Fruit fly (Drosophila melanogaster) whole organism, prepupa: ENCODE results near the gene CG42637.

ENCODE experiments used
- Blimp-1 ChIP-seq: fragments of 200-800 bp; sonication (Bioruptor generic); optimal IDR thresholded peaks from 3 replicates; lab custom pipeline; 2017; ENCODE audit warnings: missing biosample characterization, missing genetic modification characterization, mild to moderate bottlenecking, moderate library complexity, missing genetic modification reagents
- CG10631 ChIP-seq: fragments of 200-800 bp; sonication (Bioruptor generic); optimal IDR thresholded peaks from 2 replicates; lab custom pipeline; 2016; ENCODE audit warnings: missing biosample characterization, missing genetic modification characterization
- CG10669 ChIP-seq: fragments of 200-800 bp; sonication (Bioruptor generic); optimal IDR thresholded peaks from 3 replicates; lab custom pipeline; 2018; ENCODE audit warnings: missing biosample characterization, mild to moderate bottlenecking, missing genetic modification characterization, moderate library complexity
- CG11294 ChIP-seq: fragments of 200-800 bp; sonication (Bioruptor generic); IDR thresholded peaks from 2 replicates; pipeline ENCODE4 v1.3.6; 2022; ENCODE audit warnings: missing biosample characterization, missing genetic modification characterization
- CG15336 ChIP-seq: fragments of 200-800 bp; sonication (Bioruptor generic); IDR thresholded peaks from 2 replicates; pipeline ENCODE4 v1.3.6; 2022; ENCODE audit warnings: missing biosample characterization, missing genetic modification characterization
- CG16779 ChIP-seq: fragments of 200-800 bp; sonication (Bioruptor generic); optimal IDR thresholded peaks from 3 replicates; lab custom pipeline; 2017; ENCODE audit warnings: missing biosample characterization, mild to moderate bottlenecking, missing genetic modification characterization
- CG3032 ChIP-seq: fragments of 200-800 bp; optimal IDR thresholded peaks from 2 replicates; lab custom pipeline; 2019; ENCODE audit warnings: missing biosample characterization, mild to moderate bottlenecking, missing genetic modification characterization, moderate library complexity
- CG31627 ChIP-seq: fragments of 200-800 bp; sonication (Bioruptor generic); optimal IDR thresholded peaks from 3 replicates; lab custom pipeline; 2016; ENCODE audit warnings: missing biosample characterization, missing genetic modification characterization
- CG32006 ChIP-seq: fragments of 200-800 bp; sonication (Bioruptor generic); optimal IDR thresholded peaks from 3 replicates; lab custom pipeline; 2017; ENCODE audit warnings: missing biosample characterization, mild to moderate bottlenecking, missing genetic modification characterization
- CG3919 ChIP-seq: fragments of 200-800 bp; sonication (Bioruptor generic); optimal IDR thresholded peaks from 3 replicates; lab custom pipeline; 2016; ENCODE audit warnings: missing biosample characterization, missing genetic modification characterization
- CG4318 ChIP-seq: fragments of 200-800 bp; sonication (Bioruptor generic); optimal IDR thresholded peaks from 3 replicates; lab custom pipeline; 2017; ENCODE audit warnings: missing biosample characterization, mild to moderate bottlenecking, missing genetic modification characterization
- CG6163 ChIP-seq: fragments of 200-800 bp; sonication (Bioruptor generic); IDR thresholded peaks from 3 replicates; pipeline ENCODE4 v1.3.6; 2022; ENCODE audit warnings: missing biosample characterization, missing genetic modification characterization
- CG6276 ChIP-seq: fragments of 200-800 bp; sonication (Bioruptor generic); optimal IDR thresholded peaks from 2 replicates; lab custom pipeline; 2017; ENCODE audit warnings: missing biosample characterization, mild to moderate bottlenecking, missing genetic modification characterization
- CG6792 ChIP-seq: fragments of 200-800 bp; sonication (Bioruptor generic); optimal IDR thresholded peaks from 3 replicates; lab custom pipeline; 2016; ENCODE audit warnings: missing biosample characterization, missing genetic modification characterization
- CG6808 ChIP-seq: fragments of 200-800 bp; sonication (Bioruptor generic); optimal IDR thresholded peaks from 3 replicates; lab custom pipeline; 2017; ENCODE audit warnings: missing biosample characterization, missing genetic modification characterization, mild to moderate bottlenecking, moderate library complexity, missing genetic modification reagents
- CG8119 ChIP-seq: fragments of 200-800 bp; sonication (Bioruptor generic); IDR thresholded peaks from 3 replicates; pipeline ENCODE4 v1.3.6; 2022; ENCODE audit warnings: missing biosample characterization, missing genetic modification characterization
- CG8319 ChIP-seq: fragments of 200-800 bp; sonication (Bioruptor generic); optimal IDR thresholded peaks from 3 replicates; lab custom pipeline; 2016; ENCODE audit warnings: missing biosample characterization, missing genetic modification characterization
- CG8632 ChIP-seq: fragments of 200-800 bp; sonication (Bioruptor generic); optimal IDR thresholded peaks from 3 replicates; lab custom pipeline; 2016; ENCODE audit warnings: missing biosample characterization, missing genetic modification characterization
- CG9139 ChIP-seq: fragments of 200-800 bp; sonication (Bioruptor generic); optimal IDR thresholded peaks from 3 replicates; lab custom pipeline; 2017; ENCODE audit warnings: missing biosample characterization, mild to moderate bottlenecking, missing genetic modification characterization
- Eip78C ChIP-seq: fragments of 200-800 bp; sonication (Bioruptor generic); peaks from one replicate; lab custom pipeline; 2016; ENCODE audit warnings: missing biosample characterization, missing genetic modification characterization
- Eip93F ChIP-seq: fragments of 200-800 bp; sonication (Bioruptor generic); optimal IDR thresholded peaks from 2 replicates; lab custom pipeline; 2016; ENCODE audit warnings: missing biosample characterization, mild to moderate bottlenecking, missing genetic modification characterization
- Ets96B ChIP-seq: fragments of 200-800 bp; optimal IDR thresholded peaks from 2 replicates; lab custom pipeline; 2019; ENCODE audit warnings: missing biosample characterization, mild to moderate bottlenecking, missing genetic modification characterization, moderate library complexity
- Hr38 ChIP-seq: sonication (Bioruptor generic); optimal IDR thresholded peaks from 2 replicates; lab custom pipeline; 2016; ENCODE audit warnings: missing biosample characterization, missing genetic modification characterization
- Hr4 ChIP-seq: fragments of 200-800 bp; sonication (Bioruptor generic); optimal IDR thresholded peaks from 3 replicates; lab custom pipeline; 2016; ENCODE audit warnings: missing biosample characterization, missing genetic modification characterization
- Lpt ChIP-seq: fragments of 200-800 bp; sonication (Bioruptor generic); optimal IDR thresholded peaks from 3 replicates; lab custom pipeline; 2016; ENCODE audit warnings: missing biosample characterization, missing genetic modification characterization
- OdsH ChIP-seq: fragments of 200-800 bp; sonication (Bioruptor generic); optimal IDR thresholded peaks from 3 replicates; lab custom pipeline; 2016; ENCODE audit warnings: missing biosample characterization, missing genetic modification characterization
- Smox ChIP-seq: fragments of 200-800 bp; sonication (Bioruptor generic); optimal IDR thresholded peaks from 3 replicates; lab custom pipeline; 2016; ENCODE audit warnings: missing biosample characterization, missing genetic modification characterization
- Sox102F ChIP-seq: fragments of 200-800 bp; sonication (Bioruptor generic); optimal IDR thresholded peaks from 2 replicates; lab custom pipeline; 2016; ENCODE audit warnings: missing biosample characterization, mild to moderate bottlenecking, missing genetic modification characterization
- Sox14 ChIP-seq: fragments of 200-800 bp; sonication (Bioruptor generic); optimal IDR thresholded peaks from 3 replicates; lab custom pipeline; 2016; ENCODE audit warnings: missing biosample characterization, missing genetic modification characterization
- Sox15 ChIP-seq: fragments of 200-800 bp; sonication (Bioruptor generic); optimal IDR thresholded peaks from 3 replicates; lab custom pipeline; 2016; ENCODE audit warnings: missing biosample characterization, missing genetic modification characterization
- achi ChIP-seq: fragments of 200-800 bp; sonication (Bioruptor generic); optimal IDR thresholded peaks from 3 replicates; lab custom pipeline; 2016; ENCODE audit warnings: missing biosample characterization, missing genetic modification characterization
- acj6 ChIP-seq: fragments of 200-800 bp; sonication (Bioruptor generic); optimal IDR thresholded peaks from 3 replicates; lab custom pipeline; 2016; ENCODE audit warnings: missing biosample characterization, missing genetic modification characterization
- cyc ChIP-seq: fragments of 200-800 bp; sonication (Bioruptor generic); optimal IDR thresholded peaks from 3 replicates; lab custom pipeline; 2016; ENCODE audit warnings: missing biosample characterization, missing genetic modification characterization
- dac ChIP-seq: fragments of 200-800 bp; sonication (Bioruptor generic); optimal IDR thresholded peaks from 2 replicates; lab custom pipeline; 2017; ENCODE audit warnings: missing biosample characterization, mild to moderate bottlenecking, missing genetic modification characterization
- eg ChIP-seq: fragments of 200-800 bp; sonication (Bioruptor generic); IDR thresholded peaks from 3 replicates; pipeline ENCODE4 v1.3.6; 2022; ENCODE audit warnings: missing biosample characterization, missing genetic modification characterization
- esn ChIP-seq: fragments of 200-800 bp; sonication (Bioruptor generic); optimal IDR thresholded peaks from 2 replicates; lab custom pipeline; 2016; ENCODE audit warnings: missing biosample characterization, mild to moderate bottlenecking, missing genetic modification characterization, moderate library complexity
- fd59A ChIP-seq: fragments of 200-800 bp; sonication (Bioruptor generic); optimal IDR thresholded peaks from 2 replicates; lab custom pipeline; 2017; ENCODE audit warnings: missing biosample characterization, mild to moderate bottlenecking, missing genetic modification characterization, missing genetic modification reagents
- fd85E ChIP-seq: fragments of 200-800 bp; sonication (Bioruptor generic); optimal IDR thresholded peaks from 3 replicates; lab custom pipeline; 2016; ENCODE audit warnings: missing biosample characterization, missing genetic modification characterization
- fkh ChIP-seq: fragments of 200-800 bp; sonication (Bioruptor generic); optimal IDR thresholded peaks from 3 replicates; lab custom pipeline; 2017; ENCODE audit warnings: missing biosample characterization, mild to moderate bottlenecking, missing genetic modification characterization, moderate library complexity
- lz ChIP-seq: fragments of 200-800 bp; sonication (Bioruptor generic); optimal IDR thresholded peaks from 3 replicates; lab custom pipeline; 2016; ENCODE audit warnings: missing biosample characterization, missing genetic modification characterization
- net ChIP-seq: fragments of 200-800 bp; sonication (Bioruptor generic); optimal IDR thresholded peaks from 3 replicates; lab custom pipeline; 2016; ENCODE audit warnings: missing biosample characterization, missing genetic modification characterization
- pdm3 ChIP-seq: fragments of 200-800 bp; sonication (Bioruptor generic); optimal IDR thresholded peaks from 3 replicates; lab custom pipeline; 2016; ENCODE audit warnings: missing biosample characterization, missing genetic modification characterization
- salr ChIP-seq, 2 experiments: fragments of 200-800 bp; sonication (Bioruptor generic); optimal IDR thresholded peaks; 3 replicates each; lab custom pipeline; 2016 to 2018; ENCODE audit warnings: missing biosample characterization in 2 of 2, missing genetic modification characterization in 2 of 2, mild to moderate bottlenecking in 1 of 2
- spab ChIP-seq: fragments of 200-800 bp; sonication (Bioruptor generic); optimal IDR thresholded peaks from 2 replicates; lab custom pipeline; 2017; ENCODE audit warnings: missing biosample characterization, mild to moderate bottlenecking, missing genetic modification characterization, missing genetic modification reagents
- ss ChIP-seq, 2 experiments: fragments of 200-800 bp; sonication (Bioruptor generic); optimal IDR thresholded peaks; 2 replicates in 1 of 2; 3 replicates in 1 of 2; lab custom pipeline; 2017 to 2018; ENCODE audit warnings: mild to moderate bottlenecking in 2 of 2, missing biosample characterization in 2 of 2, missing genetic modification characterization in 2 of 2, moderate library complexity in 1 of 2
- svp ChIP-seq: fragments of 200-800 bp; sonication (Bioruptor generic); peaks from one replicate; lab custom pipeline; 2016; ENCODE audit warnings: missing biosample characterization, missing genetic modification characterization
- topi ChIP-seq: fragments of 200-800 bp; sonication (Bioruptor generic); optimal IDR thresholded peaks from 3 replicates; lab custom pipeline; 2016; ENCODE audit warnings: missing biosample characterization, missing genetic modification characterization
- vri ChIP-seq: fragments of 200-800 bp; sonication (Bioruptor generic); optimal IDR thresholded peaks from 3 replicates; lab custom pipeline; 2016; ENCODE audit warnings: missing biosample characterization, mild to moderate bottlenecking, missing genetic modification characterization

The CG42637 gene

DNA sequence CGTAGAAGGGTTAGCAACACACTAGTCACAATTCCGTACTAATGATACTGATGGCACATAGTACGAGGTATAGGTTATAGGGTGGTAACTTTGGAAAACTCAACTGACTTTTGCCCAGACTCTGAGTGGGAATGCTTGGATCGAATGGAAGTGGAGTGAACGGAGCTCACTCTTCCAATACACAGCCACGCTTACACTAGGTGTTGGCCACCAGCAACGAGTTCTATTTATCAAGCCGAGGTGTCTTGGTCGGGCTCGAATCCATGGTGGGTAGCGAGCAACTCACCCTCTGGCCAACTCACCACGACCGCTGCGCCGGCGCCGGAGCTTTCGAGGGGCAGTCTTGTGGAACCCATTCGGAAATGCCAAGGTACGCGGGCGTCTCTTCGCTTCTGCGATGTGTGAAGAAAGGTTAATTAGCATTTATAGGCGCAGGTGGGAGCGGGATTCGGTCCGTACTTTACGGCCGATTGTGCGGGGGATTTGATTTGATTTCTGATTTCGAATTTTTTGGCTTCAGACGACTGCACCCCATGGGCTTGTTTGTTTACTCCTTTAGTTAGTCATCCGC is 98.2 kb downstream of the CG42637 start, which contains the start of gene verm (continued):
- no peak for TF ChIP-seq CG10669
- no peak for TF ChIP-seq CG16779 (tag; lab: Kevin White, UChicago)
- TF ChIP-seq CG9139: no peak
- no peak for TF ChIP-seq Ets96B (tag; lab: Kevin White, UChicago)
- TF ChIP-seq esn (GFP tag; lab: Kevin White, UChicago): no peak
- 0 out of 3 replicates have a peak, but pooled peaks have one; percentile 27 for TF ChIP-seq eg (GFP tag; lab: Robert Waterston, UW)
- no peak for TF ChIP-seq CG8632 (GFP tag; lab: Kevin White, UChicago)
- no peak for TF ChIP-seq CG3032 (tag; lab: Kevin White, UChicago)
- TF ChIP-seq CG31627 (GFP tag; lab: Kevin White, UChicago): no peak
- TF ChIP-seq CG8119 (GFP tag; lab: Robert Waterston, UW): no peak

- no peak for TF ChIP-seq CG32006
- TF ChIP-seq Eip93F (GFP tag; lab: Kevin White, UChicago): no peak
- no peak for TF ChIP-seq CG6163
- TF ChIP-seq CG10631 (GFP tag; lab: Kevin White, UChicago): no peak
- TF ChIP-seq Hr4: no peak
- TF ChIP-seq CG31627 (GFP tag; lab: Kevin White, UChicago): no peak
- peak; percentile 65 for TF ChIP-seq Eip78C (GFP tag; lab: Kevin White, UChicago)
- TF ChIP-seq CG8119 (GFP tag; lab: Robert Waterston, UW): peak; percentile 18; the same call in 1 of the 3 replicates
- TF ChIP-seq CG3919: no peak
- no peak for TF ChIP-seq net (GFP tag; lab: Kevin White, UChicago)
- TF ChIP-seq CG11294 (GFP tag; lab: Robert Waterston, UW): no peak
- TF ChIP-seq achi (GFP tag; lab: Kevin White, UChicago): no peak
- TF ChIP-seq CG9139: no peak
- no peak for TF ChIP-seq dac
- no peak for TF ChIP-seq acj6
- no peak for TF ChIP-seq CG6792 (GFP tag; lab: Kevin White, UChicago)
- TF ChIP-seq lz (GFP tag; lab: Kevin White, UChicago): no peak
- peak; percentile 44 to 62 for TF ChIP-seq ss (GFP tag; optimal IDR thresholded peaks at IDR 0.05; lab: Kevin White, UChicago)
- TF ChIP-seq CG8319 (GFP tag; lab: Kevin White, UChicago): no peak
- no peak for TF ChIP-seq cyc (GFP tag; lab: Kevin White, UChicago)
- no peak for TF ChIP-seq Ets96B (tag; lab: Kevin White, UChicago)
- TF ChIP-seq CG6276 (GFP tag; lab: Kevin White, UChicago): no peak
- TF ChIP-seq vri (GFP tag; lab: Kevin White, UChicago): peak; percentile 86
- no peak for TF ChIP-seq Hr38
- TF ChIP-seq CG15336 (GFP tag; lab: Robert Waterston, UW): peak; percentile 30; the same call in 1 of the 2 replicates
- TF ChIP-seq Sox14 (GFP tag; lab: Kevin White, UChicago): no peak
- no peak for TF ChIP-seq esn (GFP tag; lab: Kevin White, UChicago)
- TF ChIP-seq Lpt: no peak
- TF ChIP-seq CG6808 (GFP tag; lab: Kevin White, UChicago): peak; percentile 34
- no peak for TF ChIP-seq OdsH
- TF ChIP-seq CG10669: no peak
- TF ChIP-seq Sox102F (GFP tag; lab: Kevin White, UChicago): no peak
- peak; percentile 94 for TF ChIP-seq Blimp-1 (GFP tag; lab: Kevin White, UChicago)
- no peak for TF ChIP-seq fd59A (GFP tag; lab: Kevin White, UChicago)
- TF ChIP-seq pdm3: no peak
- TF ChIP-seq salr (GFP tag; optimal IDR thresholded peaks at IDR 0.05; lab: Kevin White, UChicago): no peak
- TF ChIP-seq svp (GFP tag; lab: Kevin White, UChicago): no peak
- no peak for TF ChIP-seq Sox15
- no peak for TF ChIP-seq CG4318 (GFP tag; lab: Kevin White, UChicago)
- TF ChIP-seq Smox: no peak
- no peak for TF ChIP-seq topi (GFP tag; lab: Kevin White, UChicago)
- TF ChIP-seq spab (GFP tag; lab: Kevin White, UChicago): no peak
- peak; percentile 44; the same call in 1 of the 3 replicates for TF ChIP-seq eg (GFP tag; lab: Robert Waterston, UW)
- no peak for TF ChIP-seq fd85E (GFP tag; lab: Kevin White, UChicago)
- no peak for TF ChIP-seq CG3032 (tag; lab: Kevin White, UChicago)
- no peak for TF ChIP-seq fkh (GFP tag; lab: Kevin White, UChicago)
Observed at dm6 chr3L:19694156-19694643, 99.2 kb downstream of the CG42637 start.
